Fruit fly (Drosophila melanogaster): ENCODE measurements around the gene ImpE2.

The ImpE2 gene

DNA sequence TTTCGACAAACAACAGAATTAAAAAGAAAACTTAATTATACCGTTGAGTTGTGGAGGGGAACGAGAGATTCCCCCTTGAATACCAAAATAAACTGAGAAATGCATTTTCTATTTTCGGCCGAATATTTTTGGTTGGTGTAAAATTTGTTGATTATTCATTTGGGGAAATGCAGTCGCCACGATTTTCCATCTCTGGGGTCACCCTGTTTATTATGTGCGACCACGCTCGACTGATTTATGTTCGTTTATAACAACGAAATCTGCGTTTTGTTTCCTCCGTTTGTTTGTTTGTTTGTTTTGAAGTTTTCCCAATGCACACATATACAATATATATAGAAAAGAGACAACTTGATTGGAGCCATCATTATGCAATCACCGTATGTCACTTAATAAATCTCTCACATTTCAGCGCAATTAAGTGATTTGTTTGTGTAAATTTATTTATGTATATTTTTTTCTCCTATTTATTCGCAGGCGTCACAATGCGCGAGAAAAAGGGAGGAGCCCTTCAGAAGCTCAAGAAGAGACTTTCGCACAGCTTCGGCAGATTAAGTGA lies 39.9 kb upstream of the ImpE2 start:
- TF ChIP-seq Ets65A (GFP tag), result peak; percentile 26
- TF ChIP-seq CG2199 (GFP tag; IDR thresholded peaks at IDR 0.05), result 0 out of 3 replicates have a peak, but pooled peaks have one; percentile 19
- TF ChIP-seq Asciz (GFP tag; optimal IDR thresholded peaks at IDR 0.05), result no peak
- peak; percentile 19 for TF ChIP-seq D19A (tag; optimal IDR thresholded peaks at IDR 0.05)
- no peak for TF ChIP-seq CG15269 (tag; optimal IDR thresholded peaks at IDR 0.05)
- TF ChIP-seq CG6791 (GFP tag; IDR thresholded peaks at IDR 0.05; ENCODE audit: partially characterized antibody), result no peak
- TF ChIP-seq CG9797 (GFP tag; optimal IDR thresholded peaks at IDR 0.05), result no peak
- peak; percentile 52; the same call in 1 of the 2 replicates for TF ChIP-seq vvl (GFP tag; IDR thresholded peaks at IDR 0.05)
- no peak for TF ChIP-seq Hr51 (GFP tag; optimal IDR thresholded peaks at IDR 0.05)
- TF ChIP-seq Pdp1 (GFP tag; optimal IDR thresholded peaks at IDR 0.05), result peak in 1 of 2 experiments; percentile 68
- TF ChIP-seq D (optimal IDR thresholded peaks at IDR 0.05), result no peak
- no peak for TF ChIP-seq D (GFP tag; optimal IDR thresholded peaks at IDR 0.05)
- peak; percentile 15 for TF ChIP-seq kni (GFP tag; optimal IDR thresholded peaks at IDR 0.05)
- TF ChIP-seq sd (tag; optimal IDR thresholded peaks at IDR 0.05), result peak; percentile 18
- peak; percentile 86 for TF ChIP-seq CG6254 (GFP tag; optimal IDR thresholded peaks at IDR 0.05)
- peak; percentile 3 for TF ChIP-seq CG11504 (tag; optimal IDR thresholded peaks at IDR 0.05)
- no peak for TF ChIP-seq Lim3 (GFP tag; IDR thresholded peaks at IDR 0.05)
- peak in 1 of 2 experiments; percentile 22 for TF ChIP-seq Hr78 (GFP tag; optimal IDR thresholded peaks at IDR 0.05)
- peak; percentile 50; the same call in 2 of the 3 replicates for TF ChIP-seq ci (GFP tag; IDR thresholded peaks at IDR 0.05)
- TF ChIP-seq sens (GFP tag), result peak; percentile 0
- peak; percentile 25 for TF ChIP-seq dmrt99B (tag; optimal IDR thresholded peaks at IDR 0.05)
- no peak for TF ChIP-seq CG11560 (tag; IDR thresholded peaks at IDR 0.05)
- no peak for TF ChIP-seq Bgb (GFP tag; IDR thresholded peaks at IDR 0.05; ENCODE audit: partially characterized antibody)
- TF ChIP-seq CG9727 (GFP tag; optimal IDR thresholded peaks at IDR 0.05), result no peak

DNA sequence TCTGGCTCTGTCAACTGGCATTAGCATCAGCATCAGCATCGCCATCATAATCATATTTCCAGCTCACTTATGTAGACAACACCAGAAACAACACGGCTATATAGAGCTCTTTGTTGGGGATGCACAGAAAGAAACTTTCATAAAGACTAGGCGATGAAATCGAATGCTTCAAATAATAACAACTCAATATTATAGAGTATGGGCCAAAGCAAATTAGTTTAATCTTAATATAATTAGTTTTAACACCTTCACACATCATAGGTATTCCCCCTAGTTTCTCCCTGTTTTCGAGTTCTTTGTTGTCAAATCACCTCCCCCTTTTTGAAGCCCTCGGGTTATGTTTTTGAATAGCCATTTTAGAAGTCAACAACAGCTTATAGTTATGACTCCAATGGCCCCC lies 38.5 kb upstream of the ImpE2 start:
- no peak for TF ChIP-seq dimm (GFP tag; IDR thresholded peaks at IDR 0.05)
- TF ChIP-seq CG8924 (tag; optimal IDR thresholded peaks at IDR 0.05), result no peak
- TF ChIP-seq CG4424 (GFP tag; optimal IDR thresholded peaks at IDR 0.05), result peak; percentile 2
- TF ChIP-seq luna (GFP tag; optimal IDR thresholded peaks at IDR 0.05), result no peak
- TF ChIP-seq CG34422 (GFP tag; IDR thresholded peaks at IDR 0.05), result 0 out of 3 replicates have a peak, but pooled peaks have one; percentile 31
- peak; percentile 29 for TF ChIP-seq CG18262 (tag; optimal IDR thresholded peaks at IDR 0.05)
- TF ChIP-seq Elba2 (GFP tag; optimal IDR thresholded peaks at IDR 0.05), result no peak
- no peak for TF ChIP-seq gro (GFP tag; optimal IDR thresholded peaks at IDR 0.05)
- TF ChIP-seq E2f2 (GFP tag; IDR thresholded peaks at IDR 0.05), result no peak
- 0 out of 2 replicates have a peak, but pooled peaks have one; percentile 20 for TF ChIP-seq Ada2b (GFP tag; IDR thresholded peaks at IDR 0.05)
- peak; percentile 52; the same call in 1 of the 3 replicates for TF ChIP-seq ase (GFP tag; IDR thresholded peaks at IDR 0.05)
- TF ChIP-seq CG1603 (tag; optimal IDR thresholded peaks at IDR 0.05), result peak; percentile 6
- TF ChIP-seq cg (GFP tag; optimal IDR thresholded peaks at IDR 0.05), result no peak
- TF ChIP-seq MTF-1 (GFP tag; optimal IDR thresholded peaks at IDR 0.05; ENCODE audit: borderline replicate concordance), result no peak
- peak; percentile 27 for TF ChIP-seq Oli (tag; optimal IDR thresholded peaks at IDR 0.05)
- peak; percentile 29 for TF ChIP-seq oc (tag; optimal IDR thresholded peaks at IDR 0.05)
- TF ChIP-seq CG15479 (GFP tag; optimal IDR thresholded peaks at IDR 0.05), result no peak
- no peak for TF ChIP-seq lola (GFP tag; optimal IDR thresholded peaks at IDR 0.05)
- TF ChIP-seq bsh (GFP tag; optimal IDR thresholded peaks at IDR 0.05), result peak in 1 of 2 experiments; percentile 67
- 0 out of 2 replicates have a peak, but pooled peaks have one; percentile 5 for TF ChIP-seq CG14441 (GFP tag; IDR thresholded peaks at IDR 0.05)
- no peak for TF ChIP-seq zfh2 (GFP tag; optimal IDR thresholded peaks at IDR 0.05)
- TF ChIP-seq CG4730 (GFP tag; IDR thresholded peaks at IDR 0.05), result 0 out of 2 replicates have a peak, but pooled peaks have one; percentile 17
- peak; percentile 51 for TF ChIP-seq Sox102F (GFP tag; optimal IDR thresholded peaks at IDR 0.05)
- TF ChIP-seq TFAM (GFP tag; optimal IDR thresholded peaks at IDR 0.05), result no peak
- no peak for TF ChIP-seq ssp (GFP tag; IDR thresholded peaks at IDR 0.05)
- TF ChIP-seq Sox100B (GFP tag; optimal IDR thresholded peaks at IDR 0.05), result peak; percentile 11

Data from whole organism, embryonic.